Worm (Caenorhabditis elegans): Measurements from ENCODE around the gene K09B11.5.

ce11 chrIV:13398728-13399127 is 35.1 kb downstream of the K09B11.5 start, which contains the start of gene Y62E10A.13:
- no peak for TF ChIP-seq nhr-11 (tag; optimal IDR thresholded peaks at IDR 0.05)
- no peak for TF ChIP-seq unc-62 (GFP tag; optimal IDR thresholded peaks at IDR 0.05)
- no peak for TF ChIP-seq ceh-82 (tag; optimal IDR thresholded peaks at IDR 0.05)
- TF ChIP-seq nhr-25 (tag; optimal IDR thresholded peaks at IDR 0.05) = no peak
- TF ChIP-seq nhr-77 (tag; optimal IDR thresholded peaks at IDR 0.05) = no peak
- TF ChIP-seq lsy-2 (tag; optimal IDR thresholded peaks at IDR 0.05) = no peak
- no peak for TF ChIP-seq fos-1 (tag; optimal IDR thresholded peaks at IDR 0.05)
- no peak for TF ChIP-seq dmd-4 (tag; optimal IDR thresholded peaks at IDR 0.05)
- no peak for TF ChIP-seq aly-2 (tag; optimal IDR thresholded peaks at IDR 0.05)
- TF ChIP-seq R02D3.7 (tag; optimal IDR thresholded peaks at IDR 0.05) = no peak
- TF ChIP-seq ama-1 (optimal IDR thresholded peaks at IDR 0.05) = no peak
- TF ChIP-seq snpc-4 (tag; optimal IDR thresholded peaks at IDR 0.05) = no peak
- no peak for TF ChIP-seq skn-1 (tag; optimal IDR thresholded peaks at IDR 0.05)
- TF ChIP-seq mdl-1 (tag; optimal IDR thresholded peaks at IDR 0.05) = no peak

Data from whole organism, L2 larva.